Worm (Caenorhabditis elegans) whole organism, late embryonic: Measurements from ENCODE around the gene E02C12.6.
"Not testable (repeated sequence)": the region's sequence is repeated elsewhere in the genome, so short reads cannot be mapped to it uniquely, and the experiment has no call there.

Source experiments
- C08G9.2 ChIP-seq: sonication (generic microtip); optimal IDR thresholded peaks from 2 replicates; lab custom pipeline; 2016; ENCODE audit warnings: mild to moderate bottlenecking, missing genetic modification characterization, moderate library complexity, missing compliant biosample characterization
- C38D4.7 ChIP-seq: fragments of 200-800 bp; sonication (Bioruptor generic); optimal IDR thresholded peaks from 2 replicates; lab custom pipeline; 2018; ENCODE audit warnings: mild to moderate bottlenecking, missing genetic modification characterization, moderate library complexity, missing compliant biosample characterization
- F13H6.1 ChIP-seq: sonication (generic microtip); optimal IDR thresholded peaks from 2 replicates; lab custom pipeline; 2016; ENCODE audit warnings: missing genetic modification characterization, missing compliant biosample characterization
- K02D7.2 ChIP-seq: sonication (generic microtip); optimal IDR thresholded peaks from 2 replicates; lab custom pipeline; 2017; ENCODE audit warnings: mild to moderate bottlenecking, missing genetic modification characterization, missing compliant biosample characterization
- K09A11.1 ChIP-seq: sonication (generic microtip); optimal IDR thresholded peaks from 2 replicates; lab custom pipeline; 2017; ENCODE audit warnings: antibody characterized with exemption, mild to moderate bottlenecking, missing genetic modification characterization, missing compliant biosample characterization; ENCODE audit not compliant: insufficient read depth
- ama-1 ChIP-seq: fragments of 150-350 bp; optimal IDR thresholded peaks from 2 replicates; lab custom pipeline; 2014
- ceh-14 ChIP-seq: sonication (generic microtip); optimal IDR thresholded peaks from 2 replicates; lab custom pipeline; 2016; ENCODE audit warnings: missing genotype, missing genetic modification characterization, missing compliant biosample characterization
- ceh-19 ChIP-seq: fragments of 200-800 bp; sonication (Bioruptor generic); optimal IDR thresholded peaks from 2 replicates; lab custom pipeline; 2018; ENCODE audit warnings: mild to moderate bottlenecking, missing genetic modification characterization, missing compliant biosample characterization
- ceh-2 ChIP-seq: sonication (generic microtip); optimal IDR thresholded peaks from 2 replicates; lab custom pipeline; 2016; ENCODE audit warnings: missing genotype, missing genetic modification characterization, missing compliant biosample characterization
- ceh-22 ChIP-seq: sonication (generic microtip); optimal IDR thresholded peaks from 2 replicates; lab custom pipeline; 2017; ENCODE audit warnings: missing biosample characterization, missing genetic modification characterization
- ceh-24 ChIP-seq: sonication (generic microtip); optimal IDR thresholded peaks from 2 replicates; lab custom pipeline; 2016; ENCODE audit warnings: mild to moderate bottlenecking, missing genetic modification characterization, missing compliant biosample characterization
- ceh-31 ChIP-seq: sonication (generic microtip); optimal IDR thresholded peaks from 2 replicates; lab custom pipeline; 2016; ENCODE audit warnings: missing genetic modification characterization, missing compliant biosample characterization
- ceh-34 ChIP-seq: sonication (generic microtip); optimal IDR thresholded peaks from 2 replicates; lab custom pipeline; 2016; ENCODE audit warnings: mild to moderate bottlenecking, missing genetic modification characterization, missing compliant biosample characterization
- ceh-45 ChIP-seq: fragments of 200-800 bp; sonication (Bioruptor generic); IDR thresholded peaks from 2 replicates; pipeline ENCODE4 v1.3.6; 2022; ENCODE audit warnings: missing genetic modification reagents, missing genetic modification characterization, missing compliant biosample characterization
- ceh-48 ChIP-seq: sonication (generic microtip); optimal IDR thresholded peaks from 2 replicates; lab custom pipeline; 2016; ENCODE audit warnings: missing genetic modification characterization, inconsistent platforms, missing compliant biosample characterization
- ceh-9 ChIP-seq: sonication (generic microtip); optimal IDR thresholded peaks from 2 replicates; lab custom pipeline; 2016; ENCODE audit warnings: mild to moderate bottlenecking, missing genetic modification characterization, inconsistent platforms, missing compliant biosample characterization
- elt-2 ChIP-seq: sonication (generic microtip); optimal IDR thresholded peaks from 2 replicates; lab custom pipeline; 2016; ENCODE audit warnings: missing genetic modification reagents, missing genetic modification characterization, missing compliant biosample characterization
- ets-4 ChIP-seq: sonication (generic microtip); optimal IDR thresholded peaks from 2 replicates; lab custom pipeline; 2016; ENCODE audit warnings: missing genetic modification characterization, missing compliant biosample characterization
- eyg-1 ChIP-seq: sonication (generic microtip); optimal IDR thresholded peaks from 2 replicates; lab custom pipeline; 2016; ENCODE audit warnings: missing genotype, missing genetic modification characterization, missing compliant biosample characterization
- fax-1 ChIP-seq: sonication (generic microtip); optimal IDR thresholded peaks from 2 replicates; lab custom pipeline; 2016; ENCODE audit warnings: missing genotype, missing genetic modification characterization, missing compliant biosample characterization
- fkh-10 ChIP-seq: fragments of 150-350 bp; optimal IDR thresholded peaks from 2 replicates; lab custom pipeline; 2014; ENCODE audit warnings: missing biosample characterization, missing genetic modification reagents, missing genetic modification characterization
- fkh-6 ChIP-seq: sonication (generic microtip); optimal IDR thresholded peaks from 2 replicates; lab custom pipeline; 2016; ENCODE audit warnings: missing genetic modification characterization, missing compliant biosample characterization
- hlh-15 ChIP-seq: sonication (generic microtip); optimal IDR thresholded peaks from 2 replicates; lab custom pipeline; 2016; ENCODE audit warnings: missing genetic modification characterization, missing compliant biosample characterization
- hlh-30 ChIP-seq: sonication (generic microtip); optimal IDR thresholded peaks from 2 replicates; lab custom pipeline; 2017; ENCODE audit warnings: antibody characterized with exemption, missing genetic modification characterization, missing compliant biosample characterization; ENCODE audit not compliant: insufficient read depth
- hlh-8 ChIP-seq: sonication (generic microtip); optimal IDR thresholded peaks from 2 replicates; lab custom pipeline; 2016; ENCODE audit warnings: missing genotype, missing genetic modification characterization, missing compliant biosample characterization
- lin-11 ChIP-seq: fragments of 200-800 bp; sonication (Bioruptor generic); optimal IDR thresholded peaks from 2 replicates; lab custom pipeline; 2018; ENCODE audit warnings: mild to moderate bottlenecking, missing genetic modification characterization, missing compliant biosample characterization
- mec-3 ChIP-seq: sonication (generic microtip); optimal IDR thresholded peaks from 2 replicates; lab custom pipeline; 2016; ENCODE audit warnings: borderline replicate concordance, missing genetic modification characterization, missing compliant biosample characterization
- nhr-11 ChIP-seq: fragments of 150-350 bp; optimal IDR thresholded peaks from 2 replicates; lab custom pipeline; 2014; ENCODE audit warnings: missing biosample characterization, missing genetic modification characterization
- odd-2 ChIP-seq: sonication (generic microtip); optimal IDR thresholded peaks from 2 replicates; lab custom pipeline; 2017; ENCODE audit warnings: antibody characterized with exemption, mild to moderate bottlenecking, missing genetic modification characterization, missing compliant biosample characterization
- pag-3 ChIP-seq: sonication (generic microtip); optimal IDR thresholded peaks from 2 replicates; lab custom pipeline; 2016; ENCODE audit warnings: missing compliant biosample characterization, missing genetic modification characterization, borderline replicate concordance
- pat-9 ChIP-seq: fragments of 200-800 bp; sonication (Bioruptor generic); optimal IDR thresholded peaks from 2 replicates; lab custom pipeline; 2018; ENCODE audit warnings: mild to moderate bottlenecking, missing genetic modification characterization, moderate library complexity, missing compliant biosample characterization
- pax-1 ChIP-seq: fragments of 150-350 bp; optimal IDR thresholded peaks from 2 replicates; lab custom pipeline; 2014; ENCODE audit warnings: missing biosample characterization, missing genetic modification characterization
- pha-2 ChIP-seq: sonication (generic microtip); optimal IDR thresholded peaks from 2 replicates; lab custom pipeline; 2017; ENCODE audit warnings: mild to moderate bottlenecking, missing genetic modification characterization, missing compliant biosample characterization
- pros-1 ChIP-seq: fragments of 150-350 bp; optimal IDR thresholded peaks from 2 replicates; lab custom pipeline; 2014; ENCODE audit warnings: missing biosample characterization, missing genetic modification reagents, missing genetic modification characterization
- sdc-2 ChIP-seq: sonication (generic microtip); optimal IDR thresholded peaks from 2 replicates; lab custom pipeline; 2016; ENCODE audit warnings: missing genotype, missing genetic modification characterization, missing compliant biosample characterization
- syd-9 ChIP-seq: sonication (generic microtip); optimal IDR thresholded peaks from 2 replicates; lab custom pipeline; 2016; ENCODE audit warnings: mild to moderate bottlenecking, missing genetic modification characterization, moderate library complexity, missing compliant biosample characterization
- unc-3 ChIP-seq, 2 experiments: fragments of 200-800 bp in 1 of 2; sonication (Bioruptor generic) in 1 of 2; sonication (generic microtip) in 1 of 2; conservative IDR thresholded peaks in 1 of 2; optimal IDR thresholded peaks in 1 of 2; 2 replicates each; pipeline versions ENCODE4 v1.3.6 to Lab custom; 2016 to 2022; ENCODE audit warnings: missing compliant biosample characterization in 2 of 2, missing genetic modification characterization in 2 of 2, missing genetic modification reagents in 1 of 2
- unc-42 ChIP-seq: sonication (generic microtip); optimal IDR thresholded peaks from 2 replicates; lab custom pipeline; 2016; ENCODE audit warnings: missing genotype, missing genetic modification characterization, missing compliant biosample characterization
- unc-55 ChIP-seq: sonication (generic microtip); optimal IDR thresholded peaks from 2 replicates; lab custom pipeline; 2017; ENCODE audit warnings: missing biosample characterization, missing genetic modification reagents, missing genetic modification characterization
- zip-5 ChIP-seq: sonication (generic microtip); optimal IDR thresholded peaks from 2 replicates; lab custom pipeline; 2016; ENCODE audit warnings: missing genetic modification characterization, missing compliant biosample characterization
- ztf-16 ChIP-seq: sonication (generic microtip); optimal IDR thresholded peaks from 2 replicates; lab custom pipeline; 2017; ENCODE audit warnings: missing genetic modification characterization, missing compliant biosample characterization

E02C12.6 gene

DNA sequence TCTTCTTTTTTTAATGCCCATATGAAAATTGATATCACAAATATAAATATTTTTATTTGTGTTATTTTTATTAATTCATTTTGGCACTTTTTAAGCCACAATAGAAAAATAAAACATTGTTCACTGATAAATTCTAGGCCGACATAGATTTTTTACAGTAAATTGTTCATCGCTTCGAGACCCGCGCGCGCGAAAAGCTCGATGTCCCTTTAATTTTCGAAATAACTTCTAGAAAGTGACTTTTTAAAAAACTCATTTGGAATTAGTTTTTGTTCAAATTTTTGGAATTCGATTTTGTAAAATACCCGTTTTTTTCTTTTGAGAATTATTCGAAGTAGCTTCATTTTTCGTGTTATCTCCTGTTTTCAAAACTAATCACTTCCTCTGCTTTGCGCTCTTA, 13.5 kb upstream of the E02C12.6 start:
- TF ChIP-seq pag-3 = no peak
- TF ChIP-seq unc-55 (GFP tag; lab: Kevin White, UChicago) = no peak

DNA sequence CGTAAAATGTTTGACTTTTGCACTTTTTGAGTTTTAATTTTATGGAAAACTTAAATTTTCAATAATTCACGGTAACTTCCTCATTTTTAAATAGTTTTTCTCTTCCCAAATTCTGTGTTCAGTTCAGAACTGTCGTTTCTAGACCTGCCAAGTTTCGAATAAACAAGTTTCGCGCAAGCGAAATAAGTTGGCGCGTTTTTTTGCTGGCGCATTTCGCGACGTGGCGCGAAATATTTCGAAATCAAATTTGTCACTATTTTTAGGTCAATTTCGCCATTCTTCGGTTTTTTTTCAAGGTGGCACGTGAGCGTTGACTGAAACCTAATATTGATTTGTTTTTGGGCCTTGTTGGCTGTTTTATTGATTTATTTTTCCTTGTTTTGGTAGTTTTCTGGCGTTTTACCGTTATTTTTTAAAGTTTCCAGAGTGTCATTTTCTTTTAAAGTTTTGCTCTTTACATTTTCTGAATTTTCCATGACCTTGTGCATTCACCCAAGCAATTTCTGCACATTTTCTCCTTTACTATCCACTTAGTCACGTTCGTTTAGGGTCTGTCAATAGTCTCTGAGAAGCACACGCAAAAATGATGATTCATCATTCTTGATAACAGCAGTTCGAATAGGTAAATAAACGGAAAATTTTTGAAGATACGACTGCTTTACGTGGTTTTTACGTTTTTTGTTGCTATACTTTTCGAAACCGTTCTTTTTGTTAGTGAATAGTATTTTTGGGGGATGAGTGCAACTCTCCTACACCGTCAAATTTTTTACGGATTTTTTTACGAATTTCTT, 11.8 kb upstream of the E02C12.6 start:
- TF ChIP-seq K02D7.2 (tag; lab: Kevin White, UChicago) (no peak), pat-9 (tag; lab: Kevin White, UChicago) (no peak), ceh-24 (tag; lab: Kevin White, UChicago) (no peak), ets-4 (no peak), hlh-30 (no peak), ceh-14 (tag; lab: Kevin White, UChicago) (no peak), fkh-10 (GFP tag; lab: Kevin White, UChicago) (no peak), lin-11 (no peak), ceh-34 (no peak), ceh-31 (tag; lab: Kevin White, UChicago) (no peak), pha-2 (tag; lab: Kevin White, UChicago) (no peak), zip-5 (no peak), ceh-48 (tag; lab: Kevin White, UChicago) (no peak), unc-55 (GFP tag; lab: Kevin White, UChicago) (no peak), unc-3 (GFP tag; conservative IDR thresholded peaks at IDR 0.05; lab: Robert Waterston, UW) (no peak), unc-3 (tag; optimal IDR thresholded peaks at IDR 0.05; lab: Kevin White, UChicago) (no peak), ceh-2 (tag; lab: Kevin White, UChicago) (no peak), ceh-9 (tag; lab: Kevin White, UChicago) (no peak), ztf-16 (no peak)

DNA sequence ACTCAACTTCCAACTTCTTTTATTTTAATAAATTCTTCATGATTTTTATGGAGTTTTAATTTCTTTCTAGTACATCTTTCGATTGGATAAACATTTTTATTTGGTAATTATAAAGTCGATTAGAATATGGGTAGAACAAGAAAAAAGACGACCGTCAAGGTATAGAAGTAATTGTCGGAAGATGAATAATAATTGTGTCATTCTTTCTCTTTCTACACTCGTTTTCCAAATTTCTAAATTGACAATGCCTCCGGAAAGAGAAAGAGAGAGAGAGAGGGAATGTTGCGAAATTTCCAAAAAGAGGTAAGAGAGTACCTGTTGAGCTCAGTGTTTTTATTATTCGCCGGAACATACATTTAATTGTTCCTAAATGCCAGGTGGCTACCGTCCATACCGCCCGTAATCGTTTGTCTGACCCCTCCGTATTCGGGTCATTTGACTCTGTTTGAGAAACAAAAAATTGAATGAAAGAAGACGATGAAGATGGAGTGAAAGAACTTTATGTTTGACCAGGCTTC, 11.0 kb upstream of the E02C12.6 start, which contains the start of gene E02C12.12:
TSS of gene E02C12.12 (minus strand) at position 468 of the 518 bp plus-strand sequence.
- no peak for TF ChIP-seq ceh-19 (GFP tag; lab: Kevin White, UChicago)
- TF ChIP-seq K09A11.1 (tag; lab: Kevin White, UChicago) = no peak
- TF ChIP-seq ceh-31 (tag; lab: Kevin White, UChicago) = no peak
- no peak for TF ChIP-seq odd-2
- no peak for TF ChIP-seq elt-2

DNA sequence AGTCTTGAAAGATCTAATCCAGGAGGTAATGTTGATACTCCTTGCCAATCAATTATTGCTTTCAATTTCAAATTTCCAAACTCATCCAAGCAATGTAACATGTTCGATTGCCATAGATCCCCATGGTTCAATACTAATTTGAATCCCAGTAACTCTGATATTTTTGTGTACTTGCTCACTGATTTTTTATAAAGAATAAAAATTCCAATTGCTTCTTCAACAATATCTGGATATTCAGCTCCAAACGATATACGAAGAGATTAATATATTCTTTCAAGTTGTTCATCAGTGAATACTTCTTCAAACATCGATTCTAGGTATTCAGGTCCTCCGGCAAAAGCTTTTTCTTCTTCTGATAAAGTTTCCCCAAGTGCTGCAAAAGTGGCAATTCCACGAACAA, 8.9 kb upstream of the E02C12.6 start, which contains the start of gene E02C12.11:
TSS of gene E02C12.11 (minus strand) at position 101 of the 400 bp plus-strand sequence.
- not testable (repeated sequence) for TF ChIP-seq pha-2 (tag; lab: Kevin White, UChicago); fax-1 (tag; lab: Kevin White, UChicago); pag-3

DNA sequence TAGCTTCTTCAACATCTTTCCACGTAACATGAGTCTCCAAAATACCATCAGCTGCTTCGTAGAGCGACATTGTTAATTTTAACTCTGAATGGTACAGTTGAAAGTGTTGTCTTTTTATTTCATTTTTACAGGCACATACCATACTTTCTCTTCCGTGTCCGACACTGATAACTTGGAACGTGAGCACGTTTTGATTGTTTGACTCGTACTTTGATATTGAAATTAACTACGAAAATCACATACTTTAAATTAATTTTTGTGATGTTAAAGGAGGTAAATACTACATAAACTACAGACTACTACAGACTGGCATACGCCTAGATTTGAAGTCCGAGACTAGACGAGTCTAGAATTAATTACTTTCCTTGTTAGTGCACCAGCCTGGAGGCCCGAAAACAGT, 7.4 kb upstream of the E02C12.6 start, which contains the start of gene E02C12.10:
TSS of gene E02C12.10 (minus strand) at position 75 of the 400 bp plus-strand sequence.
- TF ChIP-seq C38D4.7 (no peak), K02D7.2 (tag; lab: Kevin White, UChicago) (no peak), hlh-8 (tag; lab: Kevin White, UChicago) (no peak), ceh-22 (no peak), fkh-6 (no peak), syd-9 (tag; lab: Kevin White, UChicago) (no peak)

DNA sequence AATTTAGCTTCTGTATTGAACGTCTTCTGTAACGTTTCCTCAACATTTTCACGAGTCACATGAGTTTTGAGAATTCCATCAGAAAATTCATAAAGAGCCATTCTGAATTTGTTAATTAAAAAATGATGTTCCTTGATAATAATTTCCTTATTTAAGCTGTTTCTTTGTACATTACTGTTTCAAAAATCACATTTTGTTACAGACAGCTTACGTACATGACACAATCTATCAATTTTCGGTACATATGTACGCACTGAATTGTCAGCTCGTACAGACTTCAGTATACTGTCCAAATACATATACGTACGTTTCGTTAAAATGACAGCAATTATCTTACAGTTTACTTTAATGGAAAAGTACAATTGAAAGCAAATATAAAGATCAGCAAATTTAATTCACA, 5.5 kb upstream of the E02C12.6 start, which contains the start of gene E02C12.19:
TSS of gene E02C12.19 (minus strand) at position 101 of the 400 bp plus-strand sequence.
- TF ChIP-seq nhr-11 (no peak), sdc-2 (no peak), pros-1 (tag; lab: Kevin White, UChicago) (no peak), unc-55 (GFP tag; lab: Kevin White, UChicago) (no peak), unc-42 (tag; lab: Kevin White, UChicago) (no peak), ama-1 (lab: Kevin White, UChicago) (no peak), mec-3 (tag; lab: Kevin White, UChicago) (no peak), F13H6.1 (tag; lab: Kevin White, UChicago) (no peak), eyg-1 (tag; lab: Kevin White, UChicago) (no peak), pax-1 (tag; lab: Kevin White, UChicago) (no peak), hlh-15 (tag; lab: Kevin White, UChicago) (no peak), ceh-45 (no peak), lin-11 (no peak), C38D4.7 (no peak), C08G9.2 (tag; lab: Kevin White, UChicago) (no peak), ceh-34 (no peak), elt-2 (no peak), ceh-14 (tag; lab: Kevin White, UChicago) (no peak)
